Worm (Caenorhabditis elegans) whole organism, L4 larva: ENCODE measurements around the gene dct-6.

Experiments used
- attf-4 ChIP-seq: sonication (generic microtip); optimal IDR thresholded peaks from 3 replicates; lab custom pipeline; 2017; ENCODE audit warnings: missing biosample characterization, missing genetic modification characterization
- ceh-44 ChIP-seq: fragments of 200-800 bp; sonication (Bioruptor generic); IDR thresholded peaks from 2 replicates; pipeline ENCODE4 v1.3.6; 2022; ENCODE audit warnings: missing genetic modification reagents, missing genetic modification characterization, missing compliant biosample characterization
- ceh-82 ChIP-seq: sonication (generic microtip); optimal IDR thresholded peaks from 2 replicates; lab custom pipeline; 2017; ENCODE audit warnings: missing biosample characterization, missing genetic modification characterization
- ces-1 ChIP-seq: fragments of 150-350 bp; sonication (generic microtip); optimal IDR thresholded peaks from 4 replicates; lab custom pipeline; 2014; ENCODE audit warnings: missing biosample characterization, missing genetic modification reagents, missing genetic modification characterization
- pqm-1 ChIP-seq: sonication (generic microtip); optimal IDR thresholded peaks from 2 replicates; lab custom pipeline; 2017; ENCODE audit warnings: missing biosample characterization, missing genetic modification characterization
- sdz-12 ChIP-seq: fragments of 200-800 bp; sonication (Bioruptor generic); optimal IDR thresholded peaks from 2 replicates; lab custom pipeline; 2018; ENCODE audit warnings: mild to moderate bottlenecking, missing genetic modification characterization, missing compliant biosample characterization
- skn-1 ChIP-seq: fragments of 150-350 bp; optimal IDR thresholded peaks from 2 replicates; lab custom pipeline; 2014; ENCODE audit warnings: missing biosample characterization, missing genetic modification characterization
- unc-62 ChIP-seq, 3 experiments: fragments of 150-350 bp in 1 of 3; sonication (generic microtip); optimal IDR thresholded peaks in 2 of 3; peaks in 1 of 3; 1 replicate in 1 of 3; 2 replicates in 2 of 3; lab custom pipeline; 2014 to 2017; ENCODE audit warnings: missing biosample characterization in 3 of 3, missing genetic modification characterization in 3 of 3, missing genetic modification reagents in 3 of 3, missing genotype in 1 of 3
- zag-1 ChIP-seq: fragments of 150-350 bp; optimal IDR thresholded peaks from 2 replicates; lab custom pipeline; 2014; ENCODE audit warnings: missing biosample characterization, missing genetic modification characterization

DNA sequence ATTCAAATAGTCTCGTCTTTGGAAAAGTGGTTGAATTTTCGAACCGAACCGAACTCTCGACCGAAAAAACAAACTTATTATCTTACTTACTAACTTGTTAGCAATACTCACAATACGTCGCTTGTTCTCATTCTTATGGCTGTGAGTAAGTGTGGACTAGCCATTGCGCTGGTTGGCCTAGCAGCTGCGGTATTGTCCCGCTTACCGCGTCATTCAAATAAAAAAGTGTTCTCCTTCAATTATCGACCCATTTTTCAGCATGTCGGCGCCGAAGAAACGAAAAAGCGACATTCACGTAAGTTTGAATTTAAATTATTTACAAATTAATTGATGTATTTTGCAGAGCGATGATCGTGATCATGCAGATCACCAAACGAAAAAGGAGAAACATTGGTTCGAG is 7.2 kb upstream of the dct-6 start:
- TF ChIP-seq ceh-44 (GFP tag; lab: Robert Waterston, UW) (no peak), ceh-82 (tag; lab: Kevin White, UChicago) (no peak), unc-62 (GFP tag; optimal IDR thresholded peaks at IDR 0.05 in 1 of 2; lab: Kevin White, UChicago) (no peak), unc-62 (tag; optimal IDR thresholded peaks at IDR 0.05; lab: Kevin White, UChicago) (no peak), ces-1 (GFP tag; lab: Kevin White, UChicago) (no peak), attf-4 (tag; lab: Kevin White, UChicago) (no peak), pqm-1 (tag; lab: Kevin White, UChicago) (no peak), zag-1 (tag; lab: Kevin White, UChicago) (no peak), skn-1 (tag; lab: Kevin White, UChicago) (no peak), sdz-12 (GFP tag; lab: Kevin White, UChicago) (no peak)
